Worm (Caenorhabditis elegans): ENCODE measurements around the gene F28F8.9.
A peak's percentile ranks its signal among the peaks of the same experiment; 100 is the strongest.

- TF ChIP-seq T22C8.4 (GFP tag; IDR thresholded peaks at IDR 0.05) = peak; percentile 89
- TF ChIP-seq flt-1 (GFP tag; IDR thresholded peaks at IDR 0.05) = peak; percentile 95
These were observed 26.8 kb downstream of the F28F8.9 start for ce11 chrV:15551642-15552041.

All from whole organism, midembryonic.